Fruit fly (Drosophila melanogaster) whole organism: ENCODE results near the gene CG18170.

Experiments
- CG8478 ChIP-seq: fragments of >200 bp; optimal IDR thresholded peaks from 2 replicates; lab custom pipeline; 2018; ENCODE audit warnings: inconsistent platforms
- EcR ChIP-seq, 2 experiments: fragments of >200 bp; optimal IDR thresholded peaks; 2 replicates each; lab custom pipeline; 2017; ENCODE audit warnings: missing biosample characterization in 2 of 2, missing genetic modification characterization in 2 of 2, missing genetic modification reagents in 2 of 2
- pan ChIP-seq: fragments of >200 bp; optimal IDR thresholded peaks from 2 replicates; lab custom pipeline; 2017
- psq ChIP-seq: fragments of >200 bp; optimal IDR thresholded peaks from 2 replicates; lab custom pipeline; 2017

dm6 chr3L:1590194-1590593, 12.6 kb upstream of the CG18170 start:
- no peak for TF ChIP-seq pan (lab: Kevin White, UChicago)
- no peak for TF ChIP-seq psq
- TF ChIP-seq EcR (GFP tag; optimal IDR thresholded peaks at IDR 0.05; lab: Kevin White, UChicago) = no peak
- TF ChIP-seq CG8478 = no peak
